Fruit fly (Drosophila melanogaster): Measurements from ENCODE around the gene Marcal1.

Marcal1 gene

dm6 chr2L:5004677-5005463 is 49.6 kb downstream of the Marcal1 start (continued):
- peak; percentile 86 for TF ChIP-seq disco-r (GFP tag; optimal IDR thresholded peaks at IDR 0.05)
- peak; percentile 95 for TF ChIP-seq Hsf (GFP tag; optimal IDR thresholded peaks at IDR 0.05)
- peak; percentile 71 for TF ChIP-seq fd64A (GFP tag; optimal IDR thresholded peaks at IDR 0.05)
- TF ChIP-seq Fer3 (tag; optimal IDR thresholded peaks at IDR 0.05): peak; percentile 97
- peak; percentile 87 for TF ChIP-seq CG11723 (GFP tag; optimal IDR thresholded peaks at IDR 0.05)
- peak; percentile 95 for TF ChIP-seq CG5953 (GFP tag; IDR thresholded peaks at IDR 0.05)
- peak; percentile 93 for TF ChIP-seq CG12155 (GFP tag; optimal IDR thresholded peaks at IDR 0.05)
- TF ChIP-seq fd3F (GFP tag; optimal IDR thresholded peaks at IDR 0.05): peak; percentile 94
- no peak for TF ChIP-seq Hr78 (GFP tag; optimal IDR thresholded peaks at IDR 0.05)
- peak; percentile 90 for TF ChIP-seq CG9437 (GFP tag; optimal IDR thresholded peaks at IDR 0.05)
- peak; percentile 95 for TF ChIP-seq CG10366 (GFP tag; IDR thresholded peaks at IDR 0.05)
- peak; percentile 92 to 93 for TF ChIP-seq Hr51 (GFP tag; optimal IDR thresholded peaks at IDR 0.05)
- TF ChIP-seq CG7928 (GFP tag; optimal IDR thresholded peaks at IDR 0.05): peak; percentile 80
- peak; percentile 89 for TF ChIP-seq CG12104 (GFP tag; optimal IDR thresholded peaks at IDR 0.05)
- TF ChIP-seq crp (GFP tag; optimal IDR thresholded peaks at IDR 0.05): peak in 1 of 2 experiments; percentile 48
- TF ChIP-seq Scr (GFP tag; IDR thresholded peaks at IDR 0.05; ENCODE audit: partially characterized antibody): no peak
- TF ChIP-seq pnt (GFP tag; optimal IDR thresholded peaks at IDR 0.05): peak; percentile 94
- TF ChIP-seq caup (GFP tag; optimal IDR thresholded peaks at IDR 0.05; ENCODE audit: severe bottlenecking): peak; percentile 97
- no peak for TF ChIP-seq hkb (optimal IDR thresholded peaks at IDR 0.05)
- TF ChIP-seq hkb (GFP tag; IDR thresholded peaks at IDR 0.05): peak; percentile 97
- peak; percentile 95 for TF ChIP-seq cas (GFP tag; IDR thresholded peaks at IDR 0.05)
- TF ChIP-seq CG17186 (GFP tag; optimal IDR thresholded peaks at IDR 0.05): peak; percentile 24
- TF ChIP-seq odd (GFP tag; optimal IDR thresholded peaks at IDR 0.05): peak; percentile 88
- peak; percentile 95 for TF ChIP-seq gem (tag; optimal IDR thresholded peaks at IDR 0.05)
- TF ChIP-seq exex (tag; optimal IDR thresholded peaks at IDR 0.05): peak; percentile 88
- TF ChIP-seq nau (GFP tag; optimal IDR thresholded peaks at IDR 0.05): peak; percentile 89
- TF ChIP-seq Camta (GFP tag; optimal IDR thresholded peaks at IDR 0.05): peak; percentile 92
- peak; percentile 90 for TF ChIP-seq CG31224 (GFP tag; IDR thresholded peaks at IDR 0.05)
- TF ChIP-seq klu (GFP tag; IDR thresholded peaks at IDR 0.05): peak; percentile 92
- no peak for TF ChIP-seq Kr (GFP tag; optimal IDR thresholded peaks at IDR 0.05)
- TF ChIP-seq CG17361 (GFP tag; IDR thresholded peaks at IDR 0.05): peak; percentile 92
- TF ChIP-seq NFAT (GFP tag; IDR thresholded peaks at IDR 0.05): peak; percentile 92
- peak; percentile 94 for TF ChIP-seq CG6813 (GFP tag; optimal IDR thresholded peaks at IDR 0.05)
- peak; percentile 91 for TF ChIP-seq Six4 (GFP tag; optimal IDR thresholded peaks at IDR 0.05)
- TF ChIP-seq CG9876 (GFP tag; optimal IDR thresholded peaks at IDR 0.05): peak; percentile 92
- peak; percentile 88 for TF ChIP-seq gsb-n (tag; optimal IDR thresholded peaks at IDR 0.05)
- peak; percentile 74 for TF ChIP-seq Usf (GFP tag; optimal IDR thresholded peaks at IDR 0.05)
- peak; percentile 84 for TF ChIP-seq aop (GFP tag; IDR thresholded peaks at IDR 0.05)
- peak; percentile 9 to 58 for TF ChIP-seq insv (GFP tag; optimal IDR thresholded peaks at IDR 0.05)
- peak; percentile 95 for TF ChIP-seq CG7839 (tag; optimal IDR thresholded peaks at IDR 0.05)
- peak; percentile 95 for TF ChIP-seq fu2 (GFP tag; optimal IDR thresholded peaks at IDR 0.05)
- TF ChIP-seq ssp (GFP tag; IDR thresholded peaks at IDR 0.05): peak; percentile 89
- peak; percentile 95 for TF ChIP-seq ken (GFP tag; IDR thresholded peaks at IDR 0.05)
- TF ChIP-seq nerfin-1 (tag; optimal IDR thresholded peaks at IDR 0.05): peak; percentile 86
- TF ChIP-seq CG1792 (GFP tag; optimal IDR thresholded peaks at IDR 0.05): peak; percentile 94
- peak; percentile 67 for TF ChIP-seq CG33557 (GFP tag; optimal IDR thresholded peaks at IDR 0.05)
- peak; percentile 92 for TF ChIP-seq CG4820 (GFP tag; optimal IDR thresholded peaks at IDR 0.05)
- peak; percentile 74 for TF ChIP-seq Hmx (GFP tag; optimal IDR thresholded peaks at IDR 0.05)
- peak; percentile 90 for TF ChIP-seq CG18262 (tag; optimal IDR thresholded peaks at IDR 0.05)

All from whole organism, embryonic.